Fruit fly (Drosophila melanogaster) whole organism, wandering third instar larva: ENCODE results near the gene NANS.
"Not testable (repeated sequence)": the region's sequence is repeated elsewhere in the genome, so short reads cannot be mapped to it uniquely, and the experiment has no call there.

Experiments used
- Abd-B ChIP-seq: fragments of >200 bp; optimal IDR thresholded peaks from 2 replicates; lab custom pipeline; 2017; ENCODE audit warnings: missing biosample characterization, missing genetic modification characterization
- CG9705 ChIP-seq: fragments of 200-800 bp; sonication (Bioruptor generic); optimal IDR thresholded peaks from 2 replicates; lab custom pipeline; 2018; ENCODE audit warnings: missing biosample characterization, mild to moderate bottlenecking, missing genetic modification characterization
- Dif ChIP-seq: fragments of 200-275, 200-300 bp; sonication (Bioruptor generic); optimal IDR thresholded peaks from 2 replicates; lab custom pipeline; 2018; ENCODE audit warnings: missing biosample characterization, missing genetic modification characterization; ENCODE audit not compliant: partially characterized antibody
- Hr78 ChIP-seq: fragments of >200 bp; optimal IDR thresholded peaks from 2 replicates; lab custom pipeline; 2017; ENCODE audit warnings: missing biosample characterization, missing genetic modification characterization
- Hr83 ChIP-seq: fragments of 200-300 bp; sonication (Bioruptor generic); optimal IDR thresholded peaks from 2 replicates; lab custom pipeline; 2016; ENCODE audit warnings: missing biosample characterization, mild to moderate bottlenecking, missing genetic modification characterization, moderate library complexity; ENCODE audit not compliant: poor library complexity, severe bottlenecking
- Mio ChIP-seq: sonication (Bioruptor generic); optimal IDR thresholded peaks from 2 replicates; lab custom pipeline; 2016; ENCODE audit warnings: missing biosample characterization, missing genetic modification characterization
- Myc ChIP-seq: fragments of >200 bp; optimal IDR thresholded peaks from 2 replicates; lab custom pipeline; 2017
- N ChIP-seq: fragments of >200 bp; optimal IDR thresholded peaks from 2 replicates; lab custom pipeline; 2018; ENCODE audit warnings: missing biosample characterization, missing external identifiers, missing genetic modification characterization
- Rel ChIP-seq, 2 experiments: fragments of 200-800 bp; sonication (Bioruptor generic) in 1 of 2; optimal IDR thresholded peaks; 2 replicates in 1 of 2; 3 replicates in 1 of 2; lab custom pipeline; 2016 to 2019; ENCODE audit warnings: mild to moderate bottlenecking in 2 of 2, missing biosample characterization in 2 of 2, missing genetic modification characterization in 2 of 2, moderate library complexity in 1 of 2
- br ChIP-seq: fragments of 200-800 bp; sonication (Bioruptor generic); optimal IDR thresholded peaks from 2 replicates; lab custom pipeline; 2016; ENCODE audit warnings: missing biosample characterization, missing genetic modification characterization
- dl ChIP-seq, 2 experiments: fragments of 175-275, 200-275 bp in 1 of 2; fragments of 200-275 bp in 1 of 2; sonication (Bioruptor generic); optimal IDR thresholded peaks; lab custom pipeline; 2018; ENCODE audit warnings: mild to moderate bottlenecking in 2 of 2, missing biosample characterization in 2 of 2, missing genetic modification characterization in 2 of 2, moderate library complexity in 2 of 2; ENCODE audit not compliant: partially characterized antibody in 2 of 2, insufficient read depth in 1 of 2
- dsf ChIP-seq: sonication (Bioruptor generic); optimal IDR thresholded peaks from 2 replicates; lab custom pipeline; 2016; ENCODE audit warnings: missing biosample characterization, missing genetic modification characterization, borderline replicate concordance
- foxo ChIP-seq, 2 experiments: fragments of 200-800 bp; sonication (Bioruptor generic); optimal IDR thresholded peaks; 2 replicates in 1 of 2; 3 replicates in 1 of 2; lab custom pipeline; 2016 to 2017; ENCODE audit warnings: missing biosample characterization in 2 of 2, missing genetic modification characterization in 2 of 2
- fru ChIP-seq: fragments of 200-800 bp; sonication (Bioruptor generic); optimal IDR thresholded peaks from 3 replicates; lab custom pipeline; 2016; ENCODE audit warnings: missing biosample characterization, mild to moderate bottlenecking, missing genetic modification characterization
- lola ChIP-seq: fragments of >200 bp; optimal IDR thresholded peaks from 2 replicates; lab custom pipeline; 2017; ENCODE audit warnings: missing biosample characterization, missing genetic modification characterization
- psq ChIP-seq: fragments of 200-800 bp; sonication (Bioruptor generic); optimal IDR thresholded peaks from 3 replicates; lab custom pipeline; 2017; ENCODE audit warnings: missing biosample characterization, mild to moderate bottlenecking, missing genetic modification characterization, moderate library complexity
- rgr ChIP-seq: fragments of 200-800 bp; sonication (Bioruptor generic); optimal IDR thresholded peaks from 3 replicates; lab custom pipeline; 2016; ENCODE audit warnings: missing biosample characterization, mild to moderate bottlenecking, missing genetic modification characterization
- usp ChIP-seq: fragments of >200 bp; optimal IDR thresholded peaks from 2 replicates; lab custom pipeline; 2017; ENCODE audit warnings: missing biosample characterization, missing genetic modification characterization

NANS gene

dm6 chr3R:12456370-12456940 lies 30.1 kb downstream of the NANS start, which contains the start of gene trus:
trus (plus strand) TSS chr3R:12456573.
- TF ChIP-seq Dif (no peak), lola (GFP tag; lab: Kevin White, UChicago) (no peak), CG9705 (no peak), N (no peak), psq (GFP tag; lab: Kevin White, UChicago) (no peak), usp (GFP tag; lab: Kevin White, UChicago) (no peak), dl (GFP tag; optimal IDR thresholded peaks at IDR 0.05; lab: Kevin White, UChicago; ENCODE audit: insufficient read depth in 1 of 2, partially characterized antibody in 2 of 2) (no peak), Abd-B (GFP tag; lab: Kevin White, UChicago) (no peak), br (GFP tag; lab: Kevin White, UChicago) (no peak), fru (GFP tag; lab: Kevin White, UChicago) (no peak), Mio (GFP tag; lab: Kevin White, UChicago) (no peak)

dm6 chr3R:12459879-12460522 lies 33.6 kb downstream of the NANS start, which contains the start of the genes CG5961 and Polr3C:
CG5961 (minus strand) TSS chr3R:12460294.
Polr3C (plus strand) TSS chr3R:12460414.
- no peak for TF ChIP-seq rgr (GFP tag; lab: Kevin White, UChicago)
- TF ChIP-seq psq (GFP tag; lab: Kevin White, UChicago): peak; percentile 91
- TF ChIP-seq Myc (lab: Kevin White, UChicago): peak; percentile 23
- TF ChIP-seq Rel (GFP tag; optimal IDR thresholded peaks at IDR 0.05; lab: Kevin White, UChicago): no peak
- peak; percentile 11 for TF ChIP-seq Rel (tag; optimal IDR thresholded peaks at IDR 0.05; lab: Kevin White, UChicago)

- TF ChIP-seq dsf (GFP tag; lab: Kevin White, UChicago); Hr83; Hr78 (GFP tag; lab: Kevin White, UChicago): not testable (repeated sequence)
These were observed 38.8 kb downstream of the NANS start, which contains the start of gene CG5608 for dm6 chr3R:12465198-12465597. CG5608 (minus strand) TSS chr3R:12465298.

dm6 chr3R:12467675-12468074 lies 41.3 kb downstream of the NANS start, which contains the start of gene Hsp70Ba:
Hsp70Ba (minus strand) TSS chr3R:12467776.
- not testable (repeated sequence) for TF ChIP-seq rgr (GFP tag; lab: Kevin White, UChicago); foxo (GFP tag; optimal IDR thresholded peaks at IDR 0.05; lab: Kevin White, UChicago); Hr78 (GFP tag; lab: Kevin White, UChicago)
- TF ChIP-seq, all 38 proteins: peak for 0; not testable (repeated sequence) for 38
